Worm (Caenorhabditis elegans): ENCODE results near the gene sucl-2.

- TF ChIP-seq egl-27 (tag; optimal IDR thresholded peaks at IDR 0.05) (no peak), nhr-237 (tag; optimal IDR thresholded peaks at IDR 0.05) (no peak), arid-1 (GFP tag; conservative IDR thresholded peaks at IDR 0.05) (no peak), R02D3.7 (tag; optimal IDR thresholded peaks at IDR 0.05) (no peak), lin-39 (tag; optimal IDR thresholded peaks at IDR 0.05) (no peak)
These were observed 6.1 kb upstream of the sucl-2 start, which contains the start of gene F23H11.4 for ce11 chrIII:907311-907710.

All from whole organism, L4 larva.